Fruit fly (Drosophila melanogaster): ENCODE data around the gene CG44215.

The CG44215 gene

DNA sequence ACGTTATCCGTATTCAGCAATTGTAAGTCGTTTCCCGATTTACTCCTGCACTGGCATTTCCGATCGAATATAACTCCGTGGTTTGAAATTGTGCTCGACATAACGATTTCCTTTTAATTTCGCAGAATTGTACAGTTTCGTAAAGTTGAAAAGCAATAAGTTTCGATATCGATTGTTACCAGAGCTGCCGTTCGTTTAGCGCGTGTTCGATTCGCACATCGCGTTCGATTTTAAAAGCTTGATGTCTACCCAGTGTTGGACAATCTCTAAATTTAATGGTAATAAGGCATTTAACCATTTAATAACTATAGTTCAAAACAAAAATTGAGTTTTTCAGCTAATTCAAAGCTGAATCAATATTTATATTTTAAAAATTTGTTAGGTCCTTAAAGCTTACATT is 42.2 kb downstream of the CG44215 start, which contains the start of gene CG14357:
CG14357 (minus strand) TSS at position 101 of the 400 bp plus-strand sequence.
- TF ChIP-seq GATAd (GFP tag; optimal IDR thresholded peaks at IDR 0.05), result no peak
- no peak for TF ChIP-seq CG9705 (GFP tag; optimal IDR thresholded peaks at IDR 0.05)
- no peak for TF ChIP-seq jim (GFP tag; optimal IDR thresholded peaks at IDR 0.05)

DNA sequence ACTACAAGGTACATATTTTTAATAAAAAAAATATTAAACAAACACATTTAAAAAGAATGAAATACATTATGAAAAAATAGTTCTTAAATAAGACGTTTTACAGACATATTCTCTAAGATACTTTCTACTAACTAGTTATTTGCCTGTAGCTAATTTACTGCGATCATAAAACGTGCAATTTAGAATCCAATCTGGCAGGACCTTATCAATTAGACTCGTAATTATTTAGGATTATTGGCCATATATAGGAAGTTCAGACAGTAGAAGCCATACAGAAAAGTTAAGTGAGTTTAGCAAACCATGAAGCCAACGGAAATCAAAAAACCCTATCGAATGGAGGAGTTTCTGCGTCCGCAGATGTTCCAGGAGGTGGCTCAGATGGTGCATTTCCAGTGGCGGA is 45.1 kb downstream of the CG44215 start, which contains the start of gene Or88a:
Or88a (plus strand) TSS at position 301 of the 400 bp plus-strand sequence.
- TF ChIP-seq dsf (GFP tag; optimal IDR thresholded peaks at IDR 0.05; ENCODE audit: borderline replicate concordance) (no peak), foxo (GFP tag; optimal IDR thresholded peaks at IDR 0.05) (no peak), CrebA (GFP tag; optimal IDR thresholded peaks at IDR 0.05; ENCODE audit: borderline replicate concordance) (no peak), CG9705 (GFP tag; optimal IDR thresholded peaks at IDR 0.05) (no peak), jim (GFP tag; optimal IDR thresholded peaks at IDR 0.05) (no peak)

DNA sequence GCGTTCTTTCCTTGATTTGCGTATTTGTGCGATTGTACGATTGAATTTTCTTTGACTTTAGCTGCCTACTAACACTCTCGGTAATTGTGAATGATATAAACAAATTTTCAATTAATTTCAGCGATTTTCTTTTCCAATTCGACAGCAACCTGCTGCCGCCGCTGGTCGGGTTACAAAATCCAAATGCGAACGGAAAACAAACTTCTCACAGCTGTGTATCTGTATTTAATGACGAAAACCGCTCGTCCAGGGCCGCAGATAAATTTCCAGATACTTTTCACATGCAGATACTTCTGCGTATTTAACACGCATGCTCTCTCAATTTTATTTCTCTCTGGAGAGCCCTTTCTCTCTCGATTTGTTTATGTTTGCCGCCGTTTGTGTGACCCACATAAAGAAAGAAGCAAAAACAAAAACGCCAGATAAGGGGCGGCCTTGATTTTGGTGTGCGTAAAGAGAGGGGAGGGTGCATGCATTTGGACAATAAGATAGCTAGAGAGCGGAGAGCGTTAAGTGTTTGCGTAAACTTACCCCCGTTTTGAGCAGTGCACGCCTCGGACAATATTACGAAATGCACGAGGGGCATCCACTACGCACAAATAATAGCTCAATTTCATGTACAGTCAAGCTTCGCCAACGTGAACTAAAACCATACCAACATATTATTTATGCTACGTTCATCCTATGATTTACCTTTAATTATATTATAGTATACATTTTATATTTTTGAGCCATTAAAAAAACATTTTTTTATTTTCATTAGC is 45.9 kb downstream of the CG44215 start, which contains the start of gene CG12402:
CG12402 (minus strand) TSS at position 164 of the 764 bp plus-strand sequence.
- TF ChIP-seq Hr83 (GFP tag; optimal IDR thresholded peaks at IDR 0.05; ENCODE audit: poor library complexity, severe bottlenecking) (no peak), Hnf4 (GFP tag; optimal IDR thresholded peaks at IDR 0.05) (no peak), Mio (GFP tag; optimal IDR thresholded peaks at IDR 0.05) (no peak), HLH106 (tag; optimal IDR thresholded peaks at IDR 0.05) (no peak), sv (GFP tag; optimal IDR thresholded peaks at IDR 0.05) (peak; percentile 41), Dfd (GFP tag; optimal IDR thresholded peaks at IDR 0.05) (no peak), h (GFP tag; optimal IDR thresholded peaks at IDR 0.05) (no peak), Dif (GFP tag; optimal IDR thresholded peaks at IDR 0.05; ENCODE audit: partially characterized antibody) (peak; percentile 34), brk (GFP tag; optimal IDR thresholded peaks at IDR 0.05) (no peak), ey (GFP tag; optimal IDR thresholded peaks at IDR 0.05) (no peak), N (GFP tag; optimal IDR thresholded peaks at IDR 0.05) (no peak), foxo (GFP tag; optimal IDR thresholded peaks at IDR 0.05) (peak in 1 of 2 experiments; percentile 13), br (GFP tag; optimal IDR thresholded peaks at IDR 0.05) (no peak), fru (GFP tag; optimal IDR thresholded peaks at IDR 0.05) (peak; percentile 19), tai (GFP tag; optimal IDR thresholded peaks at IDR 0.05) (no peak)

- TF ChIP-seq HLH106 (tag; optimal IDR thresholded peaks at IDR 0.05) (no peak), sage (GFP tag; optimal IDR thresholded peaks at IDR 0.05) (no peak), pan (optimal IDR thresholded peaks at IDR 0.05) (no peak), woc (GFP tag; optimal IDR thresholded peaks at IDR 0.05) (no peak), rgr (GFP tag; optimal IDR thresholded peaks at IDR 0.05) (no peak), Dfd (GFP tag; optimal IDR thresholded peaks at IDR 0.05) (no peak), Vsx2 (GFP tag; optimal IDR thresholded peaks at IDR 0.05; ENCODE audit: partially characterized antibody) (no peak), fru (GFP tag; optimal IDR thresholded peaks at IDR 0.05) (no peak), lola (GFP tag; optimal IDR thresholded peaks at IDR 0.05) (no peak), GATAd (GFP tag; optimal IDR thresholded peaks at IDR 0.05) (no peak), CrebA (GFP tag; optimal IDR thresholded peaks at IDR 0.05; ENCODE audit: borderline replicate concordance) (no peak), dmrt93B (GFP tag; optimal IDR thresholded peaks at IDR 0.05) (no peak), sv (GFP tag; optimal IDR thresholded peaks at IDR 0.05) (no peak), h (GFP tag; optimal IDR thresholded peaks at IDR 0.05) (no peak)
Observed at dm6 chr3R:14107597-14107996, 46.6 kb downstream of the CG44215 start.
